Fruit fly (Drosophila melanogaster) whole organism, prepupa: Measurements from ENCODE around the gene CG13041.

ENCODE experiments used
- OdsH ChIP-seq: fragments of 200-800 bp; sonication (Bioruptor generic); optimal IDR thresholded peaks from 3 replicates; lab custom pipeline; 2016; ENCODE audit warnings: missing biosample characterization, missing genetic modification characterization
- eg ChIP-seq: fragments of 200-800 bp; sonication (Bioruptor generic); IDR thresholded peaks from 3 replicates; pipeline ENCODE4 v1.3.6; 2022; ENCODE audit warnings: missing biosample characterization, missing genetic modification characterization
- esn ChIP-seq: fragments of 200-800 bp; sonication (Bioruptor generic); optimal IDR thresholded peaks from 2 replicates; lab custom pipeline; 2016; ENCODE audit warnings: missing biosample characterization, mild to moderate bottlenecking, missing genetic modification characterization, moderate library complexity
- fd85E ChIP-seq: fragments of 200-800 bp; sonication (Bioruptor generic); optimal IDR thresholded peaks from 3 replicates; lab custom pipeline; 2016; ENCODE audit warnings: missing biosample characterization, missing genetic modification characterization
- salr ChIP-seq, 2 experiments: fragments of 200-800 bp; sonication (Bioruptor generic); optimal IDR thresholded peaks; 3 replicates each; lab custom pipeline; 2016 to 2018; ENCODE audit warnings: missing biosample characterization in 2 of 2, missing genetic modification characterization in 2 of 2, mild to moderate bottlenecking in 1 of 2
- spab ChIP-seq: fragments of 200-800 bp; sonication (Bioruptor generic); optimal IDR thresholded peaks from 2 replicates; lab custom pipeline; 2017; ENCODE audit warnings: missing biosample characterization, mild to moderate bottlenecking, missing genetic modification characterization, missing genetic modification reagents
- svp ChIP-seq: fragments of 200-800 bp; sonication (Bioruptor generic); peaks from one replicate; lab custom pipeline; 2016; ENCODE audit warnings: missing biosample characterization, missing genetic modification characterization
- vri ChIP-seq: fragments of 200-800 bp; sonication (Bioruptor generic); optimal IDR thresholded peaks from 3 replicates; lab custom pipeline; 2016; ENCODE audit warnings: missing biosample characterization, mild to moderate bottlenecking, missing genetic modification characterization

- no peak for TF ChIP-seq eg (GFP tag; lab: Robert Waterston, UW)
- TF ChIP-seq esn (GFP tag; lab: Kevin White, UChicago), result no peak
- TF ChIP-seq OdsH (GFP tag; lab: Kevin White, UChicago), result no peak
- no peak for TF ChIP-seq fd85E (GFP tag; lab: Kevin White, UChicago)
- TF ChIP-seq svp (GFP tag; lab: Kevin White, UChicago), result no peak
- TF ChIP-seq spab (GFP tag; lab: Kevin White, UChicago), result no peak
- TF ChIP-seq salr (GFP tag; optimal IDR thresholded peaks at IDR 0.05; lab: Kevin White, UChicago), result no peak
- no peak for TF ChIP-seq vri
Observed at dm6 chr3L:16317724-16318123, 1.6 kb downstream of the CG13041 start, which contains the start of gene Nplp3.
